Worm (Caenorhabditis elegans) whole organism, young adult: Measurements from ENCODE around the gene lin-38.

ENCODE experiments used
- B0035.1 ChIP-seq: sonication (generic microtip); optimal IDR thresholded peaks from 2 replicates; lab custom pipeline; 2016; ENCODE audit warnings: missing genetic modification characterization, mild to moderate bottlenecking, missing compliant biosample characterization, missing genotype, missing genetic modification reagents
- B0336.3 ChIP-seq: fragments of 200-800 bp; sonication (Bioruptor generic); IDR thresholded peaks from 2 replicates; pipeline ENCODE4 v1.3.6; 2022; ENCODE audit warnings: missing genetic modification characterization, missing compliant biosample characterization
- F10E7.11 ChIP-seq: sonication (generic microtip); optimal IDR thresholded peaks from 2 replicates; lab custom pipeline; 2017; ENCODE audit warnings: mild to moderate bottlenecking, missing genetic modification characterization, moderate library complexity, missing compliant biosample characterization
- F33H1.4 ChIP-seq: fragments of 200-800 bp; sonication (Bioruptor generic); IDR thresholded peaks from 2 replicates; pipeline ENCODE4 v1.3.6; 2022; ENCODE audit warnings: missing genetic modification reagents, missing genetic modification characterization, missing compliant biosample characterization
- F39B2.1 ChIP-seq: fragments of 200-800 bp; sonication (Bioruptor generic); IDR thresholded peaks from 2 replicates; pipeline ENCODE4 v1.3.6; 2022; ENCODE audit warnings: missing genetic modification reagents, missing genetic modification characterization, missing compliant biosample characterization
- K12H6.12 ChIP-seq: fragments of 200-800 bp; sonication (Bioruptor generic); optimal IDR thresholded peaks from 2 replicates; lab custom pipeline; 2018; ENCODE audit warnings: mild to moderate bottlenecking, missing genetic modification characterization, missing compliant biosample characterization
- Y67H2A.10 ChIP-seq: fragments of 200-800 bp; sonication (Bioruptor generic); conservative IDR thresholded peaks from 2 replicates; pipeline ENCODE4 v1.3.6; 2022; ENCODE audit warnings: missing genetic modification reagents, missing genetic modification characterization, missing compliant biosample characterization
- Y79H2A.3 ChIP-seq: fragments of 200-800 bp; sonication (Bioruptor generic); conservative IDR thresholded peaks from 2 replicates; pipeline ENCODE4 v1.3.6; 2022; ENCODE audit warnings: missing genetic modification reagents, missing genetic modification characterization, missing compliant biosample characterization
- attf-5 ChIP-seq: fragments of 200-800 bp; sonication (Bioruptor generic); optimal IDR thresholded peaks from 2 replicates; lab custom pipeline; 2018; ENCODE audit warnings: mild to moderate bottlenecking, missing genetic modification characterization, missing compliant biosample characterization
- cebp-1 ChIP-seq, 2 experiments: fragments of 200-800 bp in 1 of 2; sonication (Bioruptor generic) in 1 of 2; sonication (generic microtip) in 1 of 2; IDR thresholded peaks in 1 of 2; optimal IDR thresholded peaks in 1 of 2; 2 replicates each; pipeline versions ENCODE4 v1.3.6 to Lab custom; 2017 to 2022; ENCODE audit warnings: missing compliant biosample characterization in 2 of 2, missing genetic modification characterization in 2 of 2, mild to moderate bottlenecking in 1 of 2, missing genetic modification reagents in 1 of 2, moderate library complexity in 1 of 2
- ceh-100 ChIP-seq: fragments of 200-800 bp; sonication (Bioruptor generic); IDR thresholded peaks from 2 replicates; pipeline ENCODE4 v1.3.6; 2022; ENCODE audit warnings: missing genetic modification reagents, missing genetic modification characterization, missing compliant biosample characterization
- ceh-40 ChIP-seq: fragments of 200-800 bp; sonication (Bioruptor generic); IDR thresholded peaks from 2 replicates; pipeline ENCODE4 v1.3.6; 2022; ENCODE audit warnings: missing genetic modification characterization, missing compliant biosample characterization
- die-1 ChIP-seq: sonication (generic microtip); optimal IDR thresholded peaks from 2 replicates; lab custom pipeline; 2016; ENCODE audit warnings: missing genotype, mild to moderate bottlenecking, missing genetic modification characterization, missing compliant biosample characterization
- efl-1 ChIP-seq: fragments of 150-350 bp; optimal IDR thresholded peaks from 2 replicates; lab custom pipeline; 2014; ENCODE audit warnings: missing biosample characterization, missing genetic modification reagents, missing genetic modification characterization
- egrh-3 ChIP-seq: fragments of 200-800 bp; sonication (Bioruptor generic); IDR thresholded peaks from 2 replicates; pipeline ENCODE4 v1.3.6; 2022; ENCODE audit warnings: missing genetic modification reagents, missing genetic modification characterization, missing compliant biosample characterization
- ets-4 ChIP-seq: fragments of 200-800 bp; sonication (Bioruptor generic); optimal IDR thresholded peaks from 2 replicates; lab custom pipeline; 2018; ENCODE audit warnings: mild to moderate bottlenecking, missing genetic modification characterization, missing compliant biosample characterization
- gei-17 ChIP-seq: fragments of 200-800 bp; sonication (Bioruptor generic); optimal IDR thresholded peaks from 2 replicates; lab custom pipeline; 2018; ENCODE audit warnings: mild to moderate bottlenecking, missing genetic modification characterization, missing compliant biosample characterization
- hmg-1.2 ChIP-seq: fragments of 200-800 bp; sonication (Bioruptor generic); IDR thresholded peaks from 2 replicates; pipeline ENCODE4 v1.3.6; 2022; ENCODE audit warnings: missing genetic modification reagents, missing genetic modification characterization, missing compliant biosample characterization
- let-526 ChIP-seq: fragments of 200-800 bp; sonication (Bioruptor generic); IDR thresholded peaks from 2 replicates; pipeline ENCODE4 v1.3.6; 2022; ENCODE audit warnings: missing genetic modification reagents, missing genetic modification characterization, missing compliant biosample characterization
- lin-35 ChIP-seq, 3 experiments: fragments of 150-350 bp in 2 of 3; sonication (generic microtip) in 1 of 3; optimal IDR thresholded peaks; 2 replicates each; lab custom pipeline; 2014 to 2018; ENCODE audit warnings: missing biosample characterization in 3 of 3, missing genetic modification characterization in 3 of 3, missing genetic modification reagents in 3 of 3
- lin-54 ChIP-seq: fragments of 200-800 bp; sonication (Bioruptor generic); optimal IDR thresholded peaks from 2 replicates; lab custom pipeline; 2018; ENCODE audit warnings: mild to moderate bottlenecking, missing genetic modification characterization, missing compliant biosample characterization
- lir-1 ChIP-seq: fragments of 200-800 bp; sonication (Bioruptor generic); conservative IDR thresholded peaks from 2 replicates; pipeline ENCODE4 v1.3.6; 2022; ENCODE audit warnings: missing genetic modification reagents, missing genetic modification characterization, missing compliant biosample characterization
- nfyb-1 ChIP-seq: fragments of 200-800 bp; sonication (Bioruptor generic); IDR thresholded peaks from 2 replicates; pipeline ENCODE4 v1.3.6; 2022; ENCODE audit warnings: missing genetic modification reagents, missing genetic modification characterization, missing compliant biosample characterization
- nhr-120 ChIP-seq: fragments of 200-800 bp; sonication (Bioruptor generic); IDR thresholded peaks from 2 replicates; pipeline ENCODE4 v1.3.6; 2022; ENCODE audit warnings: missing genetic modification characterization, missing compliant biosample characterization
- pha-4 ChIP-seq: fragments of 150-350 bp; sonication (generic microtip); optimal IDR thresholded peaks from 2 replicates; lab custom pipeline; 2014; ENCODE audit warnings: missing biosample characterization, missing genetic modification reagents, missing genetic modification characterization
- sea-2 ChIP-seq: fragments of 200-800 bp; sonication (Bioruptor generic); IDR thresholded peaks from 2 replicates; pipeline ENCODE4 v1.3.6; 2022; ENCODE audit warnings: missing genetic modification characterization, missing compliant biosample characterization
- somi-1 ChIP-seq: fragments of 200-800 bp; sonication (Bioruptor generic); optimal IDR thresholded peaks from 2 replicates; lab custom pipeline; 2018; ENCODE audit warnings: mild to moderate bottlenecking, missing genetic modification characterization, missing compliant biosample characterization
- tlf-1 ChIP-seq: fragments of 200-800 bp; sonication (Bioruptor generic); optimal IDR thresholded peaks from 2 replicates; lab custom pipeline; 2018; ENCODE audit warnings: mild to moderate bottlenecking, missing genetic modification characterization, missing compliant biosample characterization
- unc-62 ChIP-seq: fragments of 150-350 bp; optimal IDR thresholded peaks from 2 replicates; lab custom pipeline; 2014; ENCODE audit warnings: missing biosample characterization, missing genetic modification reagents, missing genetic modification characterization
- zfh-2 ChIP-seq: fragments of 200-800 bp; sonication (Bioruptor generic); conservative IDR thresholded peaks from 2 replicates; pipeline ENCODE4 v1.3.6; 2022; ENCODE audit warnings: missing genetic modification reagents, missing genetic modification characterization, missing compliant biosample characterization
- ztf-3 ChIP-seq: fragments of 200-800 bp; sonication (Bioruptor generic); optimal IDR thresholded peaks from 2 replicates; lab custom pipeline; 2018; ENCODE audit warnings: mild to moderate bottlenecking, missing genetic modification characterization, missing compliant biosample characterization

lin-38 gene

DNA sequence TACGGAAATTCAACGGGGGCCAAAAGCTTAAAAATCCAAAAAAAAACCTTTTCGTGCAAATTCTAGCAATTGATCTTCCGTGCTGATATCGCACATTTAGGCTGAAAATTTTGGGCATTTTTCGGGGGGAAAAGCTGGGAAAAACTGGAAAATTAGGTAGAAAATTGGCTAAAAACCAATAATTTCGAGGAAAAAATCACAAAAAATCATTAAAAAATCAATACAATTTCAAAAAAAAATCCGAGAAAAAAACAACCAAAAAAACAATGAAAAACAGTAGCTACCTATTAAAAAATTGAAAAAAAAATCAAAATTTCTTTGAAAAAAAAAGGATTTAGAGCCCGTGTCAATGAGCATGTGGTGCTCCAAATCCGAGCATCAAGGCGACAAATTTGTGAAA lies 7.9 kb upstream of the lin-38 start, which contains the start of gene Y48E1B.3:
Gene Y48E1B.3, minus strand, starts transcription at position 101 of the 400 bp plus-strand sequence.
- TF ChIP-seq efl-1 (GFP tag; lab: Kevin White, UChicago) (no peak), egrh-3 (GFP tag; lab: Robert Waterston, UW) (no peak)

DNA sequence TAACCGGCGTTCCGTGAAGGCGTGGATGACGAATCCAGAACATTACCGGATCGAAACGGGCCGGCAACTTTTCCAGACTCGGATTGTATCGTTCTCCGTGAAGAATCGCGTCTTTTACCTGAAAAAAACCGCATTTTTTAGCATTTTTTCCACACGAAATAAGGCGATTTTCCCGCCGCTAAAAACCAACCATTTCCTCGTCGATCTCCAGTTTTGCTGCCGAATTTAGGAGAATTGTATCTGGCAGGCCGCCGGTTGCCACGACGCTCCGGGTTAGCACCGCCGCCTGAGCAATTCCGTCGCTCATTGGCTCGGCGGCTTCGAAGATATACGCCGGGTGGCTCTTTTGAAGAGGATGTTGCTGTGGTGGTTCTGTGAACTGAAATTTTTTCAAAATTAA lies 1.3 kb upstream of the lin-38 start:
- TF ChIP-seq sea-2 (no peak), K12H6.12 (no peak), nhr-120 (no peak), somi-1 (GFP tag; lab: Kevin White, UChicago) (no peak), Y67H2A.10 (no peak), F39B2.1 (no peak), cebp-1 (GFP tag; IDR thresholded peaks at IDR 0.05; lab: Robert Waterston, UW) (no peak), cebp-1 (tag; optimal IDR thresholded peaks at IDR 0.05; lab: Kevin White, UChicago) (no peak), F33H1.4 (no peak), B0035.1 (no peak), gei-17 (no peak), zfh-2 (GFP tag; lab: Robert Waterston, UW) (no peak), lin-54 (GFP tag; lab: Kevin White, UChicago) (no peak)

DNA sequence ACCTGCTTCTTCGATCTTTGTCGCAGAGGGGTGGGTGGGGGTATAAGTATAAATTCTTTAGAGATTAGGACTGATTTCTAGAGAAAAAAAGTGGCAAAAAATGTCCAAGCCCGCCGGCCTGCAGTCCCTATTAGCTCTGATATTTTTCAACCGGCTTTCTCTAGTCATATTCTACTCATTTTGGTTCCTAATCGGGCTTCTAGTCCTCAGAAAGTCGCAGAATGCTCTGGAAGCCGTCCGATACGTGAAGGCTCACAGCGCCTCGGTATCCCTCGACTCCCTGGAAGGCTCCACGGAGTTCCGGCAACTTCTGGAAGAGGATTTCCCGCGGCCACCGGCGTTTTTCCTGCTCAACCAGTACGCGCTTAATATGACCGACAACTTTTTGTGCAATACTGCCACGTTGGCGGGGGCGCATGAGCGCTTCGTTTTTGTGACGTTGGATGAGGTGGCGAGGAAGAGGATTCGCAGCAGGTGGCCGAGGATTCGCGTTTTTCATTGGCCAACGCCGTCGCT lies 10.0 kb downstream of the lin-38 start, which contains the start of gene Y48E1B.8:
Gene Y48E1B.8, plus strand, starts transcription at position 51 of the 516 bp plus-strand sequence.
- TF ChIP-seq lir-1 (GFP tag; lab: Robert Waterston, UW) (no peak), zfh-2 (GFP tag; lab: Robert Waterston, UW) (peak; percentile 61)

DNA sequence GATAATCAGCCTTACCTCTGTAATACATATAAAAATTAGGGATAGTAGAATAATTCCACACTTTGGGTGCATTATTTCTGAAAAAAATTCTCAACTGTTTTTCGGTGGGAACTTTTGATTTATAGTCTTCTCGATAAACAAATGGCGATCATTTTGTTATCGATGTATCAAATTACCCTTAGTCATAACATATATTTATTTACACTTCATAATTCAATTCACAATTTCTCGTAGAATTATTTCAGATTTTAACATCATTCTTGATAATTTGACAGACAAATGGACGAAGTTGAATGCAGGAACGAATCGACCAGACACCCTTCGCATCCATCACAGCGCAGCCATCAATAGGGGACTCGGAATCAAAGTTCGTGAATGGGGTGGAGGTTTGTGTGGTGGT lies 14.7 kb downstream of the lin-38 start, which contains the start of gene clec-145:
Gene clec-145, minus strand, starts transcription at position 101 of the 400 bp plus-strand sequence.
- no peak for TF ChIP-seq egrh-3 (GFP tag; lab: Robert Waterston, UW)
- no peak for TF ChIP-seq die-1 (tag; lab: Kevin White, UChicago)

DNA sequence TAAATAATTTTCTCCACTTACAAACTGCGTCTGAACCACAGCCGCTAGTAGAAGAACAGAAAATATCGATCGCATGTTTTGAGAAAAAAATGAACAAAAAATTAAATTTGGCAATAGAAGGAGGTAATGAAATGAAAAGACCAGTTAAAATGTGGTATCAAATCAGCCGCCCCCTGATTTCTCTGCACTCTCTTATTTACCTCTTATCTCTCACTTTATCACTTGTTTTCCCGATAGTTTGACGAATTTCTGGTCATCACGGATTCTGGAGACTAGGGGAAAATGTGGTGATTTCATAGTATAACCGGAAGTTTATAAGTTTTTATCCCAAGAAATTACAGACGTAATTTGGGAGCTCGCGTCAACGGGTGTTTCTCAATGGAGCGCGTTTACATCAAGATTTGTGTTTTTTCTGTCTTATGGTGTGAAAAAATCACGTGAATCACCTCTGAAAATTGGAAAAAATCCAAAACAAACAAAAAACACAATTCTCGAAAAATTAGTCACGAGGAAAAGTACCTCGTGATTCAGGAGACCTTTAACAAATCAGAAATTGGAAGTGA lies 18.0 kb downstream of the lin-38 start, which contains the start of gene clec-146:
Gene clec-146, minus strand, starts transcription at position 116 of the 563 bp plus-strand sequence.
- TF ChIP-seq Y79H2A.3, result no peak
- TF ChIP-seq hmg-1.2 (GFP tag; lab: Robert Waterston, UW), result peak; percentile 62; the same call in 1 of the 2 replicates

DNA sequence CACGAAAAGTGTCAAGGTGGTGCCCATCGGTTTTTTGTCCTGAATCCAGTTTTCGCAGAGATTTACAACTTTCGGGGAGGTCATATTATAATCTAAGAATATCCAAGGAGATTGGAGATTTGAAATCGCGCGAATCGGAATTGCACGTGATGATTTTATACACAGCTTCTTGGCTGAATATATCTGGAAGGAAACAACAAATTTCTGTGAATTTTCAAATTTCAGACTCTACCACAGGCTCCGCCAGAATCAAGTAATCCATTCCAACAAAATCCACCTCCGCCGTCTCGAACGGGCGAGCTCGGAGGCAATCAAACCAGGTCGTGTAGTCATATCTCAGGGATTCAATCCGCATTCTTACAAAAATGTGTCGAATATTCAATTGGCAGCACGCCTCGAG lies 19.6 kb downstream of the lin-38 start:
- TF ChIP-seq ceh-40 (GFP tag; lab: Robert Waterston, UW) (no peak), attf-5 (GFP tag; lab: Kevin White, UChicago) (no peak), ztf-3 (GFP tag; lab: Kevin White, UChicago) (no peak), let-526 (GFP tag; lab: Robert Waterston, UW) (no peak), egrh-3 (GFP tag; lab: Robert Waterston, UW) (no peak), F10E7.11 (tag; lab: Kevin White, UChicago) (no peak), pha-4 (tag; lab: Kevin White, UChicago) (no peak), lin-35 (GFP tag; optimal IDR thresholded peaks at IDR 0.05; lab: Kevin White, UChicago) (no peak), ceh-100 (no peak), gei-17 (no peak), tlf-1 (GFP tag; lab: Kevin White, UChicago) (no peak), Y79H2A.3 (no peak), ets-4 (GFP tag; lab: Kevin White, UChicago) (no peak), die-1 (tag; lab: Kevin White, UChicago) (no peak), B0336.3 (no peak), unc-62 (GFP tag; lab: Kevin White, UChicago) (no peak), nfyb-1 (GFP tag; lab: Robert Waterston, UW) (no peak)
